Fruit fly (Drosophila melanogaster): ENCODE results near the gene CG42460.
A peak's percentile ranks its signal among the peaks of the same experiment; 100 is the strongest.

The CG42460 gene

dm6 chr2L:3376684-3377086 lies 11.6 kb downstream of the CG42460 start, which contains the start of the genes CG9662 and Ptpa (continued):
- TF ChIP-seq CG1792 (GFP tag; optimal IDR thresholded peaks at IDR 0.05) (peak; percentile 76), ewg (GFP tag; optimal IDR thresholded peaks at IDR 0.05) (peak; percentile 88), Neu2 (GFP tag; optimal IDR thresholded peaks at IDR 0.05; ENCODE audit: borderline replicate concordance) (peak; percentile 15), Taf1 (GFP tag; IDR thresholded peaks at IDR 0.05) (peak; percentile 70; the same call in 1 of the 2 replicates), Trl (optimal IDR thresholded peaks at IDR 0.05) (no peak), Trl (GFP tag; optimal IDR thresholded peaks at IDR 0.05) (peak; percentile 87), gsb (GFP tag; IDR thresholded peaks at IDR 0.05) (peak; percentile 11; the same call in 1 of the 2 replicates), CG12236 (GFP tag; optimal IDR thresholded peaks at IDR 0.05) (peak; percentile 49), B-H1 (GFP tag; IDR thresholded peaks at IDR 0.05) (peak; percentile 64), CG11695 (GFP tag; IDR thresholded peaks at IDR 0.05) (peak; percentile 41; the same call in 1 of the 3 replicates), CoRest (tag; optimal IDR thresholded peaks at IDR 0.05) (peak; percentile 87), C15 (GFP tag; IDR thresholded peaks at IDR 0.05) (no peak), CG10654 (GFP tag; optimal IDR thresholded peaks at IDR 0.05) (peak; percentile 85), psq (GFP tag; optimal IDR thresholded peaks at IDR 0.05) (no peak), Doc3 (GFP tag; IDR thresholded peaks at IDR 0.05; ENCODE audit: partially characterized antibody) (peak; percentile 94), tgo (GFP tag; IDR thresholded peaks at IDR 0.05) (peak; percentile 81), crol (GFP tag; IDR thresholded peaks at IDR 0.05) (no peak), row (GFP tag; IDR thresholded peaks at IDR 0.05) (peak; percentile 98), CG2202 (tag; optimal IDR thresholded peaks at IDR 0.05) (peak; percentile 32), CG13287 (GFP tag; IDR thresholded peaks at IDR 0.05; ENCODE audit: partially characterized antibody) (peak; percentile 93), Side (GFP tag; optimal IDR thresholded peaks at IDR 0.05) (peak; percentile 74), ttk (GFP tag; IDR thresholded peaks at IDR 0.05) (peak; percentile 62; the same call in 1 of the 2 replicates), CG1024 (GFP tag; IDR thresholded peaks at IDR 0.05) (peak; percentile 53; the same call in 1 of the 2 replicates), kni (GFP tag; optimal IDR thresholded peaks at IDR 0.05) (no peak), gcm (GFP tag; optimal IDR thresholded peaks at IDR 0.05) (no peak), CG18262 (tag; optimal IDR thresholded peaks at IDR 0.05) (peak; percentile 67), Sox102F (GFP tag; optimal IDR thresholded peaks at IDR 0.05) (peak; percentile 78), bbx (GFP tag; IDR thresholded peaks at IDR 0.05; ENCODE audit: partially characterized antibody) (peak; percentile 84), Drgx (GFP tag; IDR thresholded peaks at IDR 0.05) (no peak), tll (GFP tag; optimal IDR thresholded peaks at IDR 0.05) (peak in 1 of 2 experiments; percentile 81), CG12744 (GFP tag; optimal IDR thresholded peaks at IDR 0.05) (peak; percentile 75), amos (GFP tag; IDR thresholded peaks at IDR 0.05; ENCODE audit: partially characterized antibody) (peak; percentile 87), CG10274 (GFP tag; optimal IDR thresholded peaks at IDR 0.05) (no peak), CG10366 (GFP tag; IDR thresholded peaks at IDR 0.05) (peak; percentile 92), CG1602 (GFP tag; optimal IDR thresholded peaks at IDR 0.05) (peak; percentile 89), MESR4 (GFP tag; optimal IDR thresholded peaks at IDR 0.05) (peak; percentile 35), CG15601 (tag; optimal IDR thresholded peaks at IDR 0.05) (peak; percentile 55), Dref (GFP tag; IDR thresholded peaks at IDR 0.05) (peak; percentile 36; the same call in 1 of the 2 replicates), CG8388 (GFP tag; optimal IDR thresholded peaks at IDR 0.05) (peak; percentile 48), CG17612 (GFP tag; IDR thresholded peaks at IDR 0.05) (no peak), pfk (GFP tag; optimal IDR thresholded peaks at IDR 0.05) (no peak), sim (GFP tag; IDR thresholded peaks at IDR 0.05) (no peak), pros (GFP tag; optimal IDR thresholded peaks at IDR 0.05) (no peak), CG7786 (GFP tag; optimal IDR thresholded peaks at IDR 0.05) (peak; percentile 82), tup (GFP tag; optimal IDR thresholded peaks at IDR 0.05) (peak; percentile 37), CG7928 (GFP tag; optimal IDR thresholded peaks at IDR 0.05) (peak; percentile 57), CG10209 (GFP tag; optimal IDR thresholded peaks at IDR 0.05) (peak; percentile 69), org-1 (GFP tag; optimal IDR thresholded peaks at IDR 0.05) (peak; percentile 8), ERR (GFP tag; optimal IDR thresholded peaks at IDR 0.05) (peak; percentile 65), h (optimal IDR thresholded peaks at IDR 0.05) (no peak), Myb (GFP tag; optimal IDR thresholded peaks at IDR 0.05) (peak; percentile 75)
